Worm (Caenorhabditis elegans) whole organism, midembryonic: Measurements from ENCODE around the gene rpl-39.

ENCODE experiments used
- cog-1 ChIP-seq: sonication (generic microtip); optimal IDR thresholded peaks from 2 replicates; lab custom pipeline; 2016; ENCODE audit warnings: missing genetic modification characterization, missing compliant biosample characterization
- flt-1 ChIP-seq: fragments of 200-800 bp; sonication (Bioruptor generic); IDR thresholded peaks from 2 replicates; pipeline ENCODE4 v1.3.6; 2022; ENCODE audit warnings: missing genetic modification characterization, missing compliant biosample characterization
- klf-2 ChIP-seq: fragments of 200-800 bp; sonication (Bioruptor generic); conservative IDR thresholded peaks from 2 replicates; pipeline ENCODE4 v1.3.6; 2022; ENCODE audit warnings: missing genetic modification reagents, missing genetic modification characterization, missing compliant biosample characterization
- med-1 ChIP-seq: sonication (generic microtip); optimal IDR thresholded peaks from 2 replicates; lab custom pipeline; 2017; ENCODE audit warnings: missing genetic modification characterization, mild to moderate bottlenecking, missing compliant biosample characterization, antibody characterized with exemption, missing genetic modification reagents; ENCODE audit not compliant: insufficient read depth
- ref-1 ChIP-seq: fragments of 200-800 bp; sonication (Bioruptor generic); conservative IDR thresholded peaks from 2 replicates; pipeline ENCODE4 v1.3.6; 2022; ENCODE audit warnings: missing genetic modification reagents, missing genetic modification characterization, missing compliant biosample characterization
- tab-1 ChIP-seq: fragments of 200-800 bp; sonication (Bioruptor generic); IDR thresholded peaks from 2 replicates; pipeline ENCODE4 v1.3.6; 2022; ENCODE audit warnings: missing genetic modification characterization, missing compliant biosample characterization
- ztf-23 ChIP-seq: fragments of 200-800 bp; sonication (Bioruptor generic); IDR thresholded peaks from 2 replicates; pipeline ENCODE4 v1.3.6; 2022; ENCODE audit warnings: missing genetic modification reagents, missing genetic modification characterization, missing compliant biosample characterization
- ztf-29 ChIP-seq: fragments of 200-800 bp; sonication (Bioruptor generic); IDR thresholded peaks from 2 replicates; pipeline ENCODE4 v1.3.6; 2022; ENCODE audit warnings: missing genetic modification reagents, missing genetic modification characterization, missing compliant biosample characterization

DNA sequence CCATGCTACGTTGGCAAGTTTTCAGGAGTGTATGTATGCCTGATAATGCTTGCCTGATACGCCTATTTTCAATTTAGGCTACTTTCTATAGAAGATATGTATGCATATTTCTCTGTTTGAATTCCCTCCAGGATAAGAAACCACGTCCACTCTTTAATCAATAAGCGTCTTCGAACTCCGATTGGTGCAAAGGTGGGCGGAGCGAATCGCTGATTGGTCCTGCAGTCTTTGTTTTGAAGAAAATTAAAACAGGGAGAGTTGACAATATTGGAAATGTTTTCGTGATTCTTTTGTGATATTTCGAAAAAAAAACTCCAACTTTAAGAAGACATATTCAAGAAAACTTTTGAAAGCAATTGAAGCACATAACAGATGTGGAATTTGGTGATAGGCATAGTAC is 14.0 kb downstream of the rpl-39 start:
- no peak for TF ChIP-seq ztf-23 (GFP tag; lab: Robert Waterston, UW)
- TF ChIP-seq ztf-29 (GFP tag; lab: Robert Waterston, UW) = no peak
- no peak for TF ChIP-seq ref-1 (GFP tag; lab: Robert Waterston, UW)
- no peak for TF ChIP-seq cog-1 (tag; lab: Kevin White, UChicago)
- TF ChIP-seq tab-1 (GFP tag; lab: Robert Waterston, UW) = no peak
- TF ChIP-seq flt-1 (GFP tag; lab: Robert Waterston, UW) = no peak
- TF ChIP-seq klf-2 (GFP tag; lab: Robert Waterston, UW) = no peak
- TF ChIP-seq med-1 (GFP tag; lab: Kevin White, UChicago) = no peak
